Fruit fly (Drosophila melanogaster) whole organism, embryonic: Measurements from ENCODE around the gene CG15742.

Experiments
- ATbp ChIP-seq: fragments of 200-800 bp; sonication (Bioruptor generic); optimal IDR thresholded peaks from 2 replicates; lab custom pipeline; 2017; ENCODE audit warnings: missing biosample characterization, mild to moderate bottlenecking, missing genetic modification characterization, missing genetic modification reagents
- Bdp1 ChIP-seq: fragments of 200-800 bp; sonication (Bioruptor generic); optimal IDR thresholded peaks from 3 replicates; lab custom pipeline; 2016; ENCODE audit warnings: missing biosample characterization, missing genetic modification characterization
- Blimp-1 ChIP-seq: fragments of 200-800 bp; sonication (Bioruptor generic); optimal IDR thresholded peaks from 3 replicates; lab custom pipeline; 2018; ENCODE audit warnings: missing biosample characterization, missing genetic modification characterization, mild to moderate bottlenecking, moderate library complexity, missing genetic modification reagents
- CG10274 ChIP-seq: fragments of 200-800 bp; sonication (Bioruptor generic); optimal IDR thresholded peaks from 3 replicates; lab custom pipeline; 2017; ENCODE audit warnings: missing biosample characterization, mild to moderate bottlenecking, missing genetic modification characterization
- CG10979 ChIP-seq: fragments of 200-800 bp; sonication (Bioruptor generic); optimal IDR thresholded peaks from 2 replicates; lab custom pipeline; 2018; ENCODE audit warnings: missing biosample characterization, mild to moderate bottlenecking, missing genetic modification characterization, moderate library complexity
- CG12391 ChIP-seq: fragments of 200-800 bp; sonication (Bioruptor generic); optimal IDR thresholded peaks from 3 replicates; lab custom pipeline; 2018; ENCODE audit warnings: missing biosample characterization, mild to moderate bottlenecking, missing genetic modification characterization, moderate library complexity
- CG12659 ChIP-seq: fragments of 200-800 bp; sonication (Bioruptor generic); optimal IDR thresholded peaks from 3 replicates; lab custom pipeline; 2017; ENCODE audit warnings: mild to moderate bottlenecking, missing biosample characterization, missing genetic modification reagents, missing genetic modification characterization
- CG13624 ChIP-seq: fragments of 200-800 bp; sonication (Bioruptor generic); optimal IDR thresholded peaks from 2 replicates; lab custom pipeline; 2016; ENCODE audit warnings: missing biosample characterization, missing genetic modification characterization
- CG14710 ChIP-seq: fragments of 200-800 bp; sonication (Bioruptor generic); optimal IDR thresholded peaks from 3 replicates; lab custom pipeline; 2019; ENCODE audit warnings: missing biosample characterization, mild to moderate bottlenecking, missing genetic modification characterization, moderate library complexity
- CG15696 ChIP-seq: fragments of 200-800 bp; sonication (Bioruptor generic); optimal IDR thresholded peaks from 2 replicates; lab custom pipeline; 2019; ENCODE audit warnings: missing biosample characterization, mild to moderate bottlenecking, missing genetic modification characterization, moderate library complexity
- CG1602 ChIP-seq: fragments of 200-800 bp; sonication (Bioruptor generic); optimal IDR thresholded peaks from 3 replicates; lab custom pipeline; 2016; ENCODE audit warnings: missing biosample characterization, missing genetic modification characterization
- CG17385 ChIP-seq: fragments of 200-800 bp; sonication (Bioruptor generic); optimal IDR thresholded peaks from 3 replicates; lab custom pipeline; 2018; ENCODE audit warnings: missing biosample characterization, mild to moderate bottlenecking, missing genetic modification characterization
- CG1832 ChIP-seq: fragments of 200-800 bp; sonication (Bioruptor generic); optimal IDR thresholded peaks from 2 replicates; lab custom pipeline; 2017; ENCODE audit warnings: missing biosample characterization, mild to moderate bottlenecking, missing genetic modification characterization, inconsistent platforms
- CG2202 ChIP-seq: fragments of 200-800 bp; sonication (Bioruptor generic); optimal IDR thresholded peaks from 2 replicates; lab custom pipeline; 2018; ENCODE audit warnings: missing biosample characterization, mild to moderate bottlenecking, missing genetic modification characterization
- CG31224 ChIP-seq: fragments of 200-800 bp; sonication (Bioruptor generic); IDR thresholded peaks from 2 replicates; pipeline ENCODE4 v1.3.6; 2022; ENCODE audit warnings: missing biosample characterization, missing genetic modification characterization
- CG3847 ChIP-seq: fragments of 200-800 bp; sonication (Bioruptor generic); IDR thresholded peaks from 2 replicates; pipeline ENCODE4 v1.3.6; 2022; ENCODE audit warnings: missing biosample characterization, missing genetic modification characterization
- CG4617 ChIP-seq: fragments of 200-800 bp; sonication (Bioruptor generic); optimal IDR thresholded peaks from 3 replicates; lab custom pipeline; 2016; ENCODE audit warnings: missing biosample characterization, missing genetic modification characterization, borderline replicate concordance
- CG6272 ChIP-seq: fragments of 200-800 bp; sonication (Bioruptor generic); IDR thresholded peaks from 2 replicates; pipeline ENCODE4 v1.3.6; 2022; ENCODE audit warnings: missing biosample characterization, missing genetic modification characterization
- CG6854 ChIP-seq: fragments of 200-800 bp; sonication (Bioruptor generic); optimal IDR thresholded peaks from 3 replicates; lab custom pipeline; 2017; ENCODE audit warnings: missing biosample characterization, mild to moderate bottlenecking, missing genetic modification characterization
- CG7556 ChIP-seq: fragments of 200-800 bp; sonication (Bioruptor generic); optimal IDR thresholded peaks from 2 replicates; lab custom pipeline; 2017; ENCODE audit warnings: missing biosample characterization, mild to moderate bottlenecking, missing genetic modification characterization
- CG7745 ChIP-seq: fragments of 200-800 bp; sonication (Bioruptor generic); optimal IDR thresholded peaks from 2 replicates; lab custom pipeline; 2018; ENCODE audit warnings: missing biosample characterization, mild to moderate bottlenecking, missing genetic modification characterization, moderate library complexity
- CG7963 ChIP-seq: fragments of 200-800 bp; sonication (Bioruptor generic); IDR thresholded peaks from 3 replicates; pipeline ENCODE4 v1.3.6; 2022; ENCODE audit warnings: missing biosample characterization, missing genetic modification characterization; ENCODE audit not compliant: partially characterized antibody
- CG9437 ChIP-seq: fragments of 200-800 bp; sonication (Bioruptor generic); optimal IDR thresholded peaks from 2 replicates; lab custom pipeline; 2018; ENCODE audit warnings: missing biosample characterization, mild to moderate bottlenecking, missing genetic modification characterization
- CkIIα-i1 ChIP-seq: fragments of 200-800 bp; sonication (Bioruptor generic); IDR thresholded peaks from 2 replicates; pipeline ENCODE4 v1.3.6; 2022; ENCODE audit warnings: missing biosample characterization, missing genetic modification characterization
- Dip3 ChIP-seq: fragments of 200-800 bp; sonication (Bioruptor generic); optimal IDR thresholded peaks from 3 replicates; lab custom pipeline; 2016; ENCODE audit warnings: missing biosample characterization, missing genetic modification characterization
- Ets97D ChIP-seq: fragments of 200-800 bp; sonication (Bioruptor generic); optimal IDR thresholded peaks from 3 replicates; lab custom pipeline; 2016; ENCODE audit warnings: missing biosample characterization, missing genetic modification characterization
- Fer3 ChIP-seq: fragments of 200-800 bp; sonication (Bioruptor generic); optimal IDR thresholded peaks from 2 replicates; lab custom pipeline; 2018; ENCODE audit warnings: missing biosample characterization, mild to moderate bottlenecking, missing genetic modification characterization, moderate library complexity
- Poxn ChIP-seq: fragments of 200-800 bp; sonication (Bioruptor generic); IDR thresholded peaks from 2 replicates; pipeline ENCODE4 v1.3.6; 2022; ENCODE audit warnings: missing biosample characterization, missing genetic modification characterization
- Ssrp ChIP-seq: fragments of 200-800 bp; sonication (Bioruptor generic); optimal IDR thresholded peaks from 2 replicates; lab custom pipeline; 2018; ENCODE audit warnings: missing biosample characterization, mild to moderate bottlenecking, missing genetic modification characterization, moderate library complexity
- Stat92E ChIP-seq, 3 experiments: fragments of >200 bp in 2 of 3; fragments of 200-800 bp in 1 of 3; sonication (Bioruptor generic) in 1 of 3; optimal IDR thresholded peaks; 2 replicates each; lab custom pipeline; 2017 to 2019; ENCODE audit warnings: missing biosample characterization in 3 of 3, missing genetic modification characterization in 3 of 3, mild to moderate bottlenecking in 1 of 3, moderate library complexity in 1 of 3
- al ChIP-seq: fragments of 200-800 bp; sonication (Bioruptor generic); IDR thresholded peaks from 2 replicates; pipeline ENCODE4 v1.3.6; 2022; ENCODE audit warnings: missing biosample characterization, missing genetic modification characterization
- ara ChIP-seq: fragments of 200-800 bp; sonication (Bioruptor generic); IDR thresholded peaks from 2 replicates; pipeline ENCODE4 v1.3.6; 2022; ENCODE audit warnings: missing biosample characterization, missing genetic modification characterization
- dati ChIP-seq: fragments of 200-800 bp; sonication (Bioruptor generic); IDR thresholded peaks from 2 replicates; pipeline ENCODE4 v1.3.6; 2022; ENCODE audit warnings: missing biosample characterization, missing genetic modification characterization
- dimm ChIP-seq: fragments of 200-800 bp; sonication (Bioruptor generic); IDR thresholded peaks from 2 replicates; pipeline ENCODE4 v1.3.6; 2022; ENCODE audit warnings: missing biosample characterization, missing genetic modification characterization
- esg ChIP-seq: fragments of 200-800 bp; sonication (Bioruptor generic); conservative IDR thresholded peaks from 2 replicates; pipeline ENCODE4 v1.3.6; 2022; ENCODE audit warnings: missing biosample characterization, missing genetic modification characterization
- eve ChIP-seq, 2 experiments: fragments of >200 bp; optimal IDR thresholded peaks; 2 replicates each; lab custom pipeline; 2017; ENCODE audit warnings: missing biosample characterization in 2 of 2, missing genetic modification characterization in 2 of 2
- fu2 ChIP-seq: fragments of 200-800 bp; sonication (Bioruptor generic); optimal IDR thresholded peaks from 2 replicates; lab custom pipeline; 2016; ENCODE audit warnings: missing biosample characterization, missing genetic modification characterization
- gro ChIP-seq: fragments of 200-800 bp; sonication (Bioruptor generic); optimal IDR thresholded peaks from 2 replicates; lab custom pipeline; 2016; ENCODE audit warnings: missing biosample characterization, missing genetic modification characterization
- ken ChIP-seq: fragments of 200-800 bp; sonication (Bioruptor generic); IDR thresholded peaks from 3 replicates; pipeline ENCODE4 v1.3.6; 2022; ENCODE audit warnings: missing biosample characterization, missing genetic modification characterization
- lilli ChIP-seq: fragments of 200-800 bp; sonication (Bioruptor generic); optimal IDR thresholded peaks from 3 replicates; lab custom pipeline; 2016; ENCODE audit warnings: missing biosample characterization, missing genetic modification characterization
- nau ChIP-seq: fragments of 200-800 bp; sonication (Bioruptor generic); optimal IDR thresholded peaks from 3 replicates; lab custom pipeline; 2017; ENCODE audit warnings: missing biosample characterization, mild to moderate bottlenecking, missing genetic modification characterization, missing genetic modification reagents
- oc ChIP-seq: fragments of 200-800 bp; sonication (Bioruptor generic); optimal IDR thresholded peaks from 2 replicates; lab custom pipeline; 2018; ENCODE audit warnings: missing biosample characterization, mild to moderate bottlenecking, missing genetic modification characterization, moderate library complexity
- org-1 ChIP-seq: fragments of 200-800 bp; sonication (Bioruptor generic); optimal IDR thresholded peaks from 2 replicates; lab custom pipeline; 2017; ENCODE audit warnings: missing biosample characterization, missing genetic modification characterization
- peb ChIP-seq: fragments of 200-800 bp; sonication (Bioruptor generic); IDR thresholded peaks from 2 replicates; pipeline ENCODE4 v1.3.6; 2022; ENCODE audit warnings: missing biosample characterization, missing genetic modification characterization
- psq ChIP-seq: fragments of 200-800 bp; sonication (Bioruptor generic); optimal IDR thresholded peaks from 2 replicates; lab custom pipeline; 2017; ENCODE audit warnings: missing biosample characterization, missing genetic modification characterization
- run ChIP-seq: fragments of 200-800 bp; sonication (Bioruptor generic); optimal IDR thresholded peaks from 3 replicates; lab custom pipeline; 2018; ENCODE audit warnings: missing biosample characterization, mild to moderate bottlenecking, missing genetic modification characterization
- sr ChIP-seq: fragments of 200-800 bp; sonication (Bioruptor generic); IDR thresholded peaks from 3 replicates; pipeline ENCODE4 v1.3.6; 2022; ENCODE audit warnings: missing biosample characterization, missing genetic modification characterization
- tio ChIP-seq: fragments of 200-800 bp; sonication (Bioruptor generic); optimal IDR thresholded peaks from 2 replicates; lab custom pipeline; 2017; ENCODE audit warnings: missing biosample characterization, missing genetic modification characterization, inconsistent platforms
- unc-4 ChIP-seq: fragments of 200-800 bp; sonication (Bioruptor generic); IDR thresholded peaks from 2 replicates; pipeline ENCODE4 v1.3.6; 2022; ENCODE audit warnings: missing biosample characterization, missing genetic modification characterization; ENCODE audit not compliant: partially characterized antibody
- yki ChIP-seq: fragments of >200 bp; optimal IDR thresholded peaks from 3 replicates; lab custom pipeline; 2018
- zfh1 ChIP-seq: fragments of 200-800 bp; sonication (Bioruptor generic); IDR thresholded peaks from 3 replicates; pipeline ENCODE4 v1.3.6; 2022; ENCODE audit warnings: missing biosample characterization, missing genetic modification characterization

Gene CG15742

DNA sequence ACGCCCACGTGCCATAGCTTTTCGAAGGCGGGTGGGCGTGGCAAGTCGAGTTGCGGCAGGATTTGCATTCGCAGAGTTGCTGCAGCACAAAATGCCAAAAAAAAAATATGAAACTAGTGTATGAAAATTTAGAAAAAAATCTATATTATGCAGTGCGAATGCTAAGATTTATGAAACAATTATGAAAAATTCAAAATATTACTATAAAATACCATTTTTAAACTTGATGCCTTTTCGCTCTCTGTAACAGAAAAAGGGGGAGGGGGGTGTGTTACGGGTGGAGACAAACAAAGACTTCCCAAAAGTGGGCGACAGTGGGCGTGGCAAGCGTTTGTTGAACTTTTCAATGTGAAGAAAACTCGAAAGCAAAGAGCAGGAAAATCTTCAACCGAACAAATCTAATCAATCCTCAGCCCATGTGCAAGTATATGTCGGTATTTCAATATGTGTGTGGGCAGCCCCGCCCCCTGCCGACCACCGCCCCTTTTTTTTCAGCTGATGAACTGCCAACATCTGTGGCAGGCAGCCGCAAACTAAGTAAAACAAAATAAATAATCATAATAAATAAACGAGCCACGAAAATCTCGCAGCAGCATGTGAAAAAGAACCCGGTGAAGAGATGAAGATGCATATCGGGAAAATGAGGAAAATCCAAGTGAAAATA, 8.4 kb downstream of the CG15742 start (continued):
- TF ChIP-seq CG3847 (GFP tag; lab: Robert Waterston, UW) (no peak), run (tag; lab: Kevin White, UChicago) (no peak), CG13624 (no peak), Blimp-1 (peak; percentile 31), CG2202 (tag; lab: Kevin White, UChicago) (no peak), fu2 (GFP tag; lab: Kevin White, UChicago) (no peak), Bdp1 (GFP tag; lab: Kevin White, UChicago) (no peak), gro (GFP tag; lab: Kevin White, UChicago) (no peak), CkIIα-i1 (no peak), CG7556 (GFP tag; lab: Kevin White, UChicago) (peak; percentile 16), tio (GFP tag; lab: Kevin White, UChicago) (peak; percentile 10), CG6854 (GFP tag; lab: Kevin White, UChicago) (no peak), Ets97D (GFP tag; lab: Kevin White, UChicago) (no peak), nau (GFP tag; lab: Kevin White, UChicago) (peak; percentile 1), Poxn (GFP tag; lab: Robert Waterston, UW) (no peak), CG1832 (GFP tag; lab: Kevin White, UChicago) (no peak), oc (tag; lab: Kevin White, UChicago) (no peak), dimm (no peak), zfh1 (GFP tag; lab: Robert Waterston, UW) (0 out of 3 replicates have a peak, but pooled peaks have one; percentile 7), al (GFP tag; lab: Robert Waterston, UW) (no peak), CG6272 (GFP tag; lab: Robert Waterston, UW) (no peak), CG31224 (no peak), psq (GFP tag; lab: Kevin White, UChicago) (no peak), CG12391 (peak; percentile 23), eve (GFP tag; optimal IDR thresholded peaks at IDR 0.05; lab: Kevin White, UChicago) (peak in 1 of 2 experiments; percentile 21), yki (lab: Kevin White, UChicago) (no peak), CG1602 (GFP tag; lab: Kevin White, UChicago) (peak; percentile 3), CG9437 (GFP tag; lab: Kevin White, UChicago) (peak; percentile 5), org-1 (no peak), CG15696 (no peak), ara (no peak), dati (GFP tag; lab: Robert Waterston, UW) (no peak), Fer3 (no peak), CG10274 (no peak), CG17385 (GFP tag; lab: Kevin White, UChicago) (no peak), CG4617 (no peak), Dip3 (GFP tag; lab: Kevin White, UChicago) (no peak), esg (no peak), CG12659 (no peak), ATbp (no peak), peb (GFP tag; lab: Robert Waterston, UW) (no peak), unc-4 (GFP tag; lab: Robert Waterston, UW) (no peak), CG7963 (GFP tag; lab: Robert Waterston, UW) (no peak), sr (peak; percentile 74), Ssrp (tag; lab: Kevin White, UChicago) (peak; percentile 35), ken (GFP tag; lab: Robert Waterston, UW) (no peak), lilli (GFP tag; lab: Kevin White, UChicago) (no peak), CG10979 (tag; lab: Kevin White, UChicago) (peak; percentile 39), CG14710 (tag; lab: Kevin White, UChicago) (peak; percentile 4), CG7745 (tag; lab: Kevin White, UChicago) (no peak), Stat92E (GFP tag; optimal IDR thresholded peaks at IDR 0.05; lab: Kevin White, UChicago) (no peak)
